Fruit fly (Drosophila melanogaster) whole organism, wandering third instar larva: ENCODE data around the gene Mgat2.
A peak's percentile ranks its signal among the peaks of the same experiment; 100 is the strongest.

Experiments
- CG32264 ChIP-seq: fragments of 200-800 bp; sonication (Bioruptor generic); optimal IDR thresholded peaks from 2 replicates; lab custom pipeline; 2016; ENCODE audit warnings: missing biosample characterization, missing genetic modification characterization
- CG9705 ChIP-seq: fragments of 200-800 bp; sonication (Bioruptor generic); optimal IDR thresholded peaks from 2 replicates; lab custom pipeline; 2018; ENCODE audit warnings: missing biosample characterization, mild to moderate bottlenecking, missing genetic modification characterization
- CrebA ChIP-seq: fragments of 200-800 bp; sonication (Bioruptor generic); optimal IDR thresholded peaks from 2 replicates; lab custom pipeline; 2016; ENCODE audit warnings: missing biosample characterization, mild to moderate bottlenecking, missing genetic modification characterization, borderline replicate concordance
- Dfd ChIP-seq: fragments of >200 bp; optimal IDR thresholded peaks from 2 replicates; lab custom pipeline; 2017; ENCODE audit warnings: missing biosample characterization, missing genetic modification characterization
- Dif ChIP-seq: fragments of 200-275, 200-300 bp; sonication (Bioruptor generic); optimal IDR thresholded peaks from 2 replicates; lab custom pipeline; 2018; ENCODE audit warnings: missing biosample characterization, missing genetic modification characterization; ENCODE audit not compliant: partially characterized antibody
- GATAd ChIP-seq: sonication (Bioruptor generic); optimal IDR thresholded peaks from 2 replicates; lab custom pipeline; 2016; ENCODE audit warnings: missing biosample characterization, missing genetic modification characterization
- Hr78 ChIP-seq: fragments of >200 bp; optimal IDR thresholded peaks from 2 replicates; lab custom pipeline; 2017; ENCODE audit warnings: missing biosample characterization, missing genetic modification characterization
- Hr83 ChIP-seq: fragments of 200-300 bp; sonication (Bioruptor generic); optimal IDR thresholded peaks from 2 replicates; lab custom pipeline; 2016; ENCODE audit warnings: missing biosample characterization, mild to moderate bottlenecking, missing genetic modification characterization, moderate library complexity; ENCODE audit not compliant: poor library complexity, severe bottlenecking
- Jra ChIP-seq: sonication (Bioruptor generic); optimal IDR thresholded peaks from 2 replicates; lab custom pipeline; 2016; ENCODE audit warnings: missing biosample characterization, missing genetic modification characterization
- Mio ChIP-seq: sonication (Bioruptor generic); optimal IDR thresholded peaks from 2 replicates; lab custom pipeline; 2016; ENCODE audit warnings: missing biosample characterization, missing genetic modification characterization
- Myc ChIP-seq: fragments of >200 bp; optimal IDR thresholded peaks from 2 replicates; lab custom pipeline; 2017
- N ChIP-seq: fragments of >200 bp; optimal IDR thresholded peaks from 2 replicates; lab custom pipeline; 2018; ENCODE audit warnings: missing biosample characterization, missing external identifiers, missing genetic modification characterization
- OdsH ChIP-seq: fragments of 200-800 bp; sonication (Bioruptor generic); optimal IDR thresholded peaks from 2 replicates; lab custom pipeline; 2016; ENCODE audit warnings: missing biosample characterization, mild to moderate bottlenecking, missing genetic modification characterization
- Rel ChIP-seq, 2 experiments: fragments of 200-800 bp; sonication (Bioruptor generic) in 1 of 2; optimal IDR thresholded peaks; 2 replicates in 1 of 2; 3 replicates in 1 of 2; lab custom pipeline; 2016 to 2019; ENCODE audit warnings: mild to moderate bottlenecking in 2 of 2, missing biosample characterization in 2 of 2, missing genetic modification characterization in 2 of 2, moderate library complexity in 1 of 2
- Sp1 ChIP-seq: fragments of 200-800 bp; sonication (Bioruptor generic); optimal IDR thresholded peaks from 3 replicates; lab custom pipeline; 2019; ENCODE audit warnings: missing biosample characterization, mild to moderate bottlenecking, missing genetic modification characterization, moderate library complexity
- Vsx2 ChIP-seq: fragments of 200-300, 225-300 bp; sonication (Bioruptor generic); optimal IDR thresholded peaks from 2 replicates; lab custom pipeline; 2018; ENCODE audit warnings: missing biosample characterization, missing genetic modification characterization; ENCODE audit not compliant: partially characterized antibody
- br ChIP-seq: fragments of 200-800 bp; sonication (Bioruptor generic); optimal IDR thresholded peaks from 2 replicates; lab custom pipeline; 2016; ENCODE audit warnings: missing biosample characterization, missing genetic modification characterization
- brk ChIP-seq: fragments of 200-800 bp; sonication (Bioruptor generic); optimal IDR thresholded peaks from 2 replicates; lab custom pipeline; 2016; ENCODE audit warnings: missing biosample characterization, mild to moderate bottlenecking, missing genetic modification characterization
- dl ChIP-seq, 2 experiments: fragments of 175-275, 200-275 bp in 1 of 2; fragments of 200-275 bp in 1 of 2; sonication (Bioruptor generic); optimal IDR thresholded peaks; lab custom pipeline; 2018; ENCODE audit warnings: mild to moderate bottlenecking in 2 of 2, missing biosample characterization in 2 of 2, missing genetic modification characterization in 2 of 2, moderate library complexity in 2 of 2; ENCODE audit not compliant: partially characterized antibody in 2 of 2, insufficient read depth in 1 of 2
- dsf ChIP-seq: sonication (Bioruptor generic); optimal IDR thresholded peaks from 2 replicates; lab custom pipeline; 2016; ENCODE audit warnings: missing biosample characterization, missing genetic modification characterization, borderline replicate concordance
- ey ChIP-seq: fragments of 200-800 bp; sonication (Bioruptor generic); optimal IDR thresholded peaks from 2 replicates; lab custom pipeline; 2016; ENCODE audit warnings: missing biosample characterization, missing genetic modification characterization
- foxo ChIP-seq, 2 experiments: fragments of 200-800 bp; sonication (Bioruptor generic); optimal IDR thresholded peaks; 2 replicates in 1 of 2; 3 replicates in 1 of 2; lab custom pipeline; 2016 to 2017; ENCODE audit warnings: missing biosample characterization in 2 of 2, missing genetic modification characterization in 2 of 2
- fru ChIP-seq: fragments of 200-800 bp; sonication (Bioruptor generic); optimal IDR thresholded peaks from 3 replicates; lab custom pipeline; 2016; ENCODE audit warnings: missing biosample characterization, mild to moderate bottlenecking, missing genetic modification characterization
- h ChIP-seq: fragments of 200-800 bp; sonication (Bioruptor generic); optimal IDR thresholded peaks from 3 replicates; lab custom pipeline; 2016; ENCODE audit warnings: missing biosample characterization, mild to moderate bottlenecking, missing genetic modification characterization
- jim ChIP-seq: fragments of 175-275, 200-325 bp; sonication (Bioruptor generic); optimal IDR thresholded peaks from 2 replicates; lab custom pipeline; 2016; ENCODE audit warnings: missing biosample characterization, mild to moderate bottlenecking, missing genetic modification characterization
- lola ChIP-seq: fragments of >200 bp; optimal IDR thresholded peaks from 2 replicates; lab custom pipeline; 2017; ENCODE audit warnings: missing biosample characterization, missing genetic modification characterization
- pan ChIP-seq: fragments of >200 bp; optimal IDR thresholded peaks from 2 replicates; lab custom pipeline; 2017
- psq ChIP-seq: fragments of 200-800 bp; sonication (Bioruptor generic); optimal IDR thresholded peaks from 3 replicates; lab custom pipeline; 2017; ENCODE audit warnings: missing biosample characterization, mild to moderate bottlenecking, missing genetic modification characterization, moderate library complexity
- rgr ChIP-seq: fragments of 200-800 bp; sonication (Bioruptor generic); optimal IDR thresholded peaks from 3 replicates; lab custom pipeline; 2016; ENCODE audit warnings: missing biosample characterization, mild to moderate bottlenecking, missing genetic modification characterization
- sage ChIP-seq: fragments of 200-800 bp; sonication (Bioruptor generic); optimal IDR thresholded peaks from 2 replicates; lab custom pipeline; 2016; ENCODE audit warnings: missing biosample characterization, mild to moderate bottlenecking, missing genetic modification characterization
- sv ChIP-seq: fragments of 200-800 bp; sonication (Bioruptor generic); optimal IDR thresholded peaks from 3 replicates; lab custom pipeline; 2016; ENCODE audit warnings: missing biosample characterization, missing genetic modification characterization
- tai ChIP-seq: sonication (Bioruptor generic); optimal IDR thresholded peaks from 2 replicates; lab custom pipeline; 2016; ENCODE audit warnings: missing biosample characterization, missing genetic modification characterization
- usp ChIP-seq: fragments of >200 bp; optimal IDR thresholded peaks from 2 replicates; lab custom pipeline; 2017; ENCODE audit warnings: missing biosample characterization, missing genetic modification characterization
- woc ChIP-seq: sonication (Bioruptor generic); optimal IDR thresholded peaks from 2 replicates; lab custom pipeline; 2016; ENCODE audit warnings: missing biosample characterization, mild to moderate bottlenecking, missing genetic modification characterization

Gene Mgat2

dm6 chr3R:29993134-29993533 is 28.9 kb downstream of the Mgat2 start, which contains the start of gene Acph-1:
Gene Acph-1 (minus strand): TSS chr3R:29993411.
- TF ChIP-seq CG9705 (GFP tag; lab: Kevin White, UChicago) (no peak), sage (GFP tag; lab: Kevin White, UChicago) (no peak), ey (GFP tag; lab: Kevin White, UChicago) (no peak), Dfd (GFP tag; lab: Kevin White, UChicago) (no peak), OdsH (GFP tag; lab: Kevin White, UChicago) (no peak), Dif (no peak), woc (GFP tag; lab: Kevin White, UChicago) (no peak), Rel (GFP tag; optimal IDR thresholded peaks at IDR 0.05; lab: Kevin White, UChicago) (no peak), Rel (tag; optimal IDR thresholded peaks at IDR 0.05; lab: Kevin White, UChicago) (peak; percentile 36), sv (GFP tag; lab: Kevin White, UChicago) (no peak), Mio (no peak), Hr78 (GFP tag; lab: Kevin White, UChicago) (no peak), fru (GFP tag; lab: Kevin White, UChicago) (no peak), brk (GFP tag; lab: Kevin White, UChicago) (no peak), usp (GFP tag; lab: Kevin White, UChicago) (no peak), rgr (GFP tag; lab: Kevin White, UChicago) (peak; percentile 61), Jra (GFP tag; lab: Kevin White, UChicago) (no peak), Vsx2 (no peak), tai (no peak)

- no peak for TF ChIP-seq Mio
- no peak for TF ChIP-seq Dfd (GFP tag; lab: Kevin White, UChicago)
- no peak for TF ChIP-seq fru (GFP tag; lab: Kevin White, UChicago)
- TF ChIP-seq ey (GFP tag; lab: Kevin White, UChicago), result no peak
- no peak for TF ChIP-seq Rel (GFP tag; optimal IDR thresholded peaks at IDR 0.05; lab: Kevin White, UChicago)
- TF ChIP-seq Rel (tag; optimal IDR thresholded peaks at IDR 0.05; lab: Kevin White, UChicago), result no peak
- TF ChIP-seq sv (GFP tag; lab: Kevin White, UChicago), result no peak
- no peak for TF ChIP-seq sage (GFP tag; lab: Kevin White, UChicago)
- TF ChIP-seq foxo (GFP tag; optimal IDR thresholded peaks at IDR 0.05; lab: Kevin White, UChicago), result no peak
- no peak for TF ChIP-seq h
- no peak for TF ChIP-seq lola (GFP tag; lab: Kevin White, UChicago)
- no peak for TF ChIP-seq N (GFP tag; lab: Kevin White, UChicago)
- TF ChIP-seq tai, result no peak
- no peak for TF ChIP-seq CG32264
- TF ChIP-seq woc (GFP tag; lab: Kevin White, UChicago), result no peak
- no peak for TF ChIP-seq GATAd (GFP tag; lab: Kevin White, UChicago)
- TF ChIP-seq, all 38 proteins: peak for 0
Measured at dm6 chr3R:29990681-29991080, 31.3 kb downstream of the Mgat2 start.

- TF ChIP-seq sv (GFP tag; lab: Kevin White, UChicago) (no peak), Mio (no peak), rgr (GFP tag; lab: Kevin White, UChicago) (no peak), N (GFP tag; lab: Kevin White, UChicago) (no peak), Hr78 (GFP tag; lab: Kevin White, UChicago) (no peak), CG9705 (GFP tag; lab: Kevin White, UChicago) (no peak), ey (GFP tag; lab: Kevin White, UChicago) (no peak), foxo (GFP tag; optimal IDR thresholded peaks at IDR 0.05; lab: Kevin White, UChicago) (no peak), fru (GFP tag; lab: Kevin White, UChicago) (no peak), tai (no peak), dl (GFP tag; optimal IDR thresholded peaks at IDR 0.05; lab: Kevin White, UChicago; ENCODE audit: insufficient read depth in 1 of 2, partially characterized antibody in 2 of 2) (no peak), Myc (lab: Kevin White, UChicago) (no peak), OdsH (GFP tag; lab: Kevin White, UChicago) (no peak), pan (lab: Kevin White, UChicago) (no peak), Dfd (GFP tag; lab: Kevin White, UChicago) (no peak), Dif (no peak), dsf (no peak), usp (GFP tag; lab: Kevin White, UChicago) (no peak), Rel (GFP tag; optimal IDR thresholded peaks at IDR 0.05; lab: Kevin White, UChicago) (no peak), Rel (tag; optimal IDR thresholded peaks at IDR 0.05; lab: Kevin White, UChicago) (no peak)
Measured at dm6 chr3R:29985219-29985618, 36.8 kb downstream of the Mgat2 start.

dm6 chr3R:29983886-29984285 is 38.1 kb downstream of the Mgat2 start:
- TF ChIP-seq Rel (GFP tag; optimal IDR thresholded peaks at IDR 0.05; lab: Kevin White, UChicago), result no peak
- TF ChIP-seq Rel (tag; optimal IDR thresholded peaks at IDR 0.05; lab: Kevin White, UChicago), result no peak
- no peak for TF ChIP-seq dsf
- no peak for TF ChIP-seq jim (GFP tag; lab: Kevin White, UChicago)
- no peak for TF ChIP-seq Hr78 (GFP tag; lab: Kevin White, UChicago)
- no peak for TF ChIP-seq brk (GFP tag; lab: Kevin White, UChicago)
- TF ChIP-seq lola (GFP tag; lab: Kevin White, UChicago), result no peak
- no peak for TF ChIP-seq CrebA (GFP tag; lab: Kevin White, UChicago)
- TF ChIP-seq CG32264, result no peak
- TF ChIP-seq woc (GFP tag; lab: Kevin White, UChicago), result no peak
- no peak for TF ChIP-seq Mio
- TF ChIP-seq Myc (lab: Kevin White, UChicago), result no peak
- TF ChIP-seq Sp1, result no peak
- no peak for TF ChIP-seq Hr83 (GFP tag; lab: Kevin White, UChicago)
- no peak for TF ChIP-seq psq (GFP tag; lab: Kevin White, UChicago)
- no peak for TF ChIP-seq br (GFP tag; lab: Kevin White, UChicago)
- TF ChIP-seq ey (GFP tag; lab: Kevin White, UChicago), result no peak
- no peak for TF ChIP-seq OdsH (GFP tag; lab: Kevin White, UChicago)
